Worm (Caenorhabditis elegans) whole organism, L3 larva: ENCODE results near the gene F32D8.13.

ENCODE experiments used
- ceh-9 ChIP-seq: sonication (generic microtip); optimal IDR thresholded peaks from 2 replicates; lab custom pipeline; 2018; ENCODE audit warnings: missing biosample characterization, missing genetic modification characterization
- fos-1 ChIP-seq: fragments of 150-350 bp; optimal IDR thresholded peaks from 2 replicates; lab custom pipeline; 2014; ENCODE audit warnings: missing biosample characterization, missing genetic modification characterization
- nfya-1 ChIP-seq: sonication (generic microtip); optimal IDR thresholded peaks from 2 replicates; lab custom pipeline; 2017; ENCODE audit warnings: missing genetic modification characterization, mild to moderate bottlenecking, missing compliant biosample characterization, antibody characterized with exemption, moderate library complexity; ENCODE audit not compliant: insufficient read depth
- nhr-237 ChIP-seq: fragments of 150-350 bp; optimal IDR thresholded peaks from 2 replicates; lab custom pipeline; 2014; ENCODE audit warnings: missing biosample characterization, missing genetic modification characterization
- nhr-25 ChIP-seq: sonication (generic microtip); optimal IDR thresholded peaks from 2 replicates; lab custom pipeline; 2017; ENCODE audit warnings: missing biosample characterization, missing genetic modification characterization
- pha-4 ChIP-seq: fragments of 150-350 bp; optimal IDR thresholded peaks from 2 replicates; lab custom pipeline; 2014; ENCODE audit warnings: missing biosample characterization, missing genetic modification reagents, missing genetic modification characterization
- snpc-4 ChIP-seq: fragments of 150-350 bp; optimal IDR thresholded peaks from 2 replicates; lab custom pipeline; 2014; ENCODE audit warnings: missing biosample characterization, missing genetic modification characterization
- ztf-4 ChIP-seq: fragments of 150-350 bp; optimal IDR thresholded peaks from 2 replicates; lab custom pipeline; 2014; ENCODE audit warnings: missing biosample characterization, missing genetic modification characterization

- no peak for TF ChIP-seq nhr-25
- no peak for TF ChIP-seq ceh-9 (tag; lab: Kevin White, UChicago)
- no peak for TF ChIP-seq pha-4 (tag; lab: Kevin White, UChicago)
- TF ChIP-seq snpc-4 (tag; lab: Kevin White, UChicago): no peak
- no peak for TF ChIP-seq nfya-1 (tag; lab: Kevin White, UChicago)
- TF ChIP-seq ztf-4 (tag; lab: Kevin White, UChicago): no peak
- no peak for TF ChIP-seq nhr-237 (tag; lab: Kevin White, UChicago)
- no peak for TF ChIP-seq fos-1 (tag; lab: Kevin White, UChicago)
These were observed 36.1 kb upstream of the F32D8.13 start, which contains the start of gene F58B4.5 for ce11 chrV:10932411-10932810.
